Worm (Caenorhabditis elegans): ENCODE results near the gene mrps-35.

DNA sequence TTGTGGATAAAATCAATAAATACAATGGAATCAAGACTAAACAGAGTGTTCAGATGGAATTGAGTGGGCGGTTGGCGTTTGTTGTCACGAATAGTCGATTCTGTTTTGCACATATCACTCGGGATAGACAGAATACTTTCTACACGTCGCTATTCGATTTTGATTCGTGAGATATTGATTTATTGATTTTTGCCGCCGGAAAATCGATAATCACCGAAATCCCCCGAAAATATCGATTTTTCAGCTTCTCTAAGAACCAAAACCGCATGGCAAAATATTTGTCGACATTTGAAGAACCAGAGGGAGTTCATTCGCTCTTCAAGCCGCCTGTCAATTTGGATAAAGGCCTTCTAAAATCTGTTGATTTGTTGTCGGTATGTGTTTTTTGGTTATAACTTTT, 29.3 kb downstream of the mrps-35 start:
- TF ChIP-seq W03F9.2 (tag; optimal IDR thresholded peaks at IDR 0.05) (no peak), him-1 (tag; optimal IDR thresholded peaks at IDR 0.05) (no peak)
